Worm (Caenorhabditis elegans) whole organism, midembryonic: ENCODE measurements around the gene acc-1.

Experiments used
- T22C8.4 ChIP-seq: fragments of 200-800 bp; sonication (Bioruptor generic); IDR thresholded peaks from 2 replicates; pipeline ENCODE4 v1.3.6; 2022; ENCODE audit warnings: missing genetic modification characterization, missing compliant biosample characterization
- cog-1 ChIP-seq: sonication (generic microtip); optimal IDR thresholded peaks from 2 replicates; lab custom pipeline; 2016; ENCODE audit warnings: missing genetic modification characterization, missing compliant biosample characterization
- klf-2 ChIP-seq: fragments of 200-800 bp; sonication (Bioruptor generic); conservative IDR thresholded peaks from 2 replicates; pipeline ENCODE4 v1.3.6; 2022; ENCODE audit warnings: missing genetic modification reagents, missing genetic modification characterization, missing compliant biosample characterization
- med-1 ChIP-seq: sonication (generic microtip); optimal IDR thresholded peaks from 2 replicates; lab custom pipeline; 2017; ENCODE audit warnings: missing genetic modification characterization, mild to moderate bottlenecking, missing compliant biosample characterization, antibody characterized with exemption, missing genetic modification reagents; ENCODE audit not compliant: insufficient read depth
- ref-1 ChIP-seq: fragments of 200-800 bp; sonication (Bioruptor generic); conservative IDR thresholded peaks from 2 replicates; pipeline ENCODE4 v1.3.6; 2022; ENCODE audit warnings: missing genetic modification reagents, missing genetic modification characterization, missing compliant biosample characterization
- tab-1 ChIP-seq: fragments of 200-800 bp; sonication (Bioruptor generic); IDR thresholded peaks from 2 replicates; pipeline ENCODE4 v1.3.6; 2022; ENCODE audit warnings: missing genetic modification characterization, missing compliant biosample characterization
- ztf-23 ChIP-seq: fragments of 200-800 bp; sonication (Bioruptor generic); IDR thresholded peaks from 2 replicates; pipeline ENCODE4 v1.3.6; 2022; ENCODE audit warnings: missing genetic modification reagents, missing genetic modification characterization, missing compliant biosample characterization

DNA sequence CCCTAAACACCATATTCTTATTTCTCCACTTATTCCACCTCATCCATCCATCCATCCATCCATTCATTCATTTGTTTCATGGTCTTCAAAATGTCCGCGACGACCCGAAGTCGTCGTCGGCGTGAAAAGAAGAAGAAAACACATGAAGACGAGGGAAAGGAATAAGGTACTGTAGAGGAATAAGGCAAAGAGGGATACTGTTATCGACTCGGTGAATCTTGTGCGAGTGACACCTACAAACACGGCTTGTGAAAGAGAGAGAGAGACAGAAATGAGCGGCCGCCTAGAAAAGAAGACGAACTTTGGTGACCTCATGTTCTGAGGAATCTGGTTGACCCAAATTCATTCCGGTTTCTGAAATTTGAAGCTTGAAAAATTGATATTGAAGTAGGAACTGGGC, 48.8 kb upstream of the acc-1 start:
- TF ChIP-seq klf-2 (GFP tag; lab: Robert Waterston, UW) (no peak), ref-1 (GFP tag; lab: Robert Waterston, UW) (no peak), med-1 (no peak), cog-1 (no peak), T22C8.4 (no peak), ztf-23 (GFP tag; lab: Robert Waterston, UW) (no peak), tab-1 (GFP tag; lab: Robert Waterston, UW) (no peak)
